Worm (Caenorhabditis elegans): ENCODE data around the gene snt-3.

DNA sequence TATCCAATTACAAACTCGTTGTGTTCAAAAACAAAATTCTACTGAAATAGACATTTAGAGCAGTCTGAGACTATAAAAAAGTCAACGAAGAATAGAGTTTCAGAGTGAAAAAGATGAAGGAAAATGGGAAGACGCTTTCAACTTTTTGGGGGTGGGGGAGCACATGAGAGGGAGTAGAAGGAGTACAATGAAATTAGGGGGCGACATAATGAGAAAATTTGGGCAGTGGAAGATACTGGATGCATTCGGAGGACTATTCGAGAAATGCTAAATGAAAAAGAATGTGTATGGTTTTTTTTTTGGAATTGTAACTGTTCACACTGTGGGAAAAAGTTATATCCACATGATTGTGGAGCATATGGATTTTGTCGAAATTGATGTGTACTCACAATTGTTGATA, 57.5 kb downstream of the snt-3 start:
- TF ChIP-seq ztf-29 (GFP tag; IDR thresholded peaks at IDR 0.05) (no peak), med-1 (GFP tag; optimal IDR thresholded peaks at IDR 0.05; ENCODE audit: insufficient read depth) (no peak), ztf-23 (GFP tag; IDR thresholded peaks at IDR 0.05) (no peak), klf-2 (GFP tag; conservative IDR thresholded peaks at IDR 0.05) (no peak), ref-1 (GFP tag; conservative IDR thresholded peaks at IDR 0.05) (no peak), cog-1 (tag; optimal IDR thresholded peaks at IDR 0.05) (no peak), tab-1 (GFP tag; IDR thresholded peaks at IDR 0.05) (no peak)
